Fruit fly (Drosophila melanogaster) whole organism, embryonic: ENCODE measurements around the gene hiro.

ENCODE experiments used
- B-H2 ChIP-seq: fragments of 200-800 bp; sonication (Bioruptor generic); optimal IDR thresholded peaks from 2 replicates; lab custom pipeline; 2018; ENCODE audit warnings: missing biosample characterization, mild to moderate bottlenecking, missing genetic modification characterization
- BEAF-32 ChIP-seq: fragments of 200-800 bp; sonication (Bioruptor generic); optimal IDR thresholded peaks from 3 replicates; lab custom pipeline; 2017; ENCODE audit warnings: missing biosample characterization, missing genetic modification characterization, mild to moderate bottlenecking, moderate library complexity, missing genetic modification reagents
- Bgb ChIP-seq: fragments of 200-800 bp; sonication (Bioruptor generic); IDR thresholded peaks from 2 replicates; pipeline ENCODE4 v1.3.6; 2022; ENCODE audit warnings: missing biosample characterization, missing genetic modification characterization; ENCODE audit not compliant: partially characterized antibody
- Bteb2 ChIP-seq: fragments of 200-800 bp; sonication (Bioruptor generic); optimal IDR thresholded peaks from 2 replicates; lab custom pipeline; 2016; ENCODE audit warnings: missing biosample characterization, missing genetic modification characterization
- CG11560 ChIP-seq: fragments of 200-800 bp; sonication (Bioruptor generic); IDR thresholded peaks from 3 replicates; pipeline ENCODE4 v1.3.6; 2022; ENCODE audit warnings: missing biosample characterization, missing genetic modification characterization
- CG14710 ChIP-seq: fragments of 200-800 bp; sonication (Bioruptor generic); optimal IDR thresholded peaks from 3 replicates; lab custom pipeline; 2019; ENCODE audit warnings: missing biosample characterization, mild to moderate bottlenecking, missing genetic modification characterization, moderate library complexity
- CG14860 ChIP-seq: fragments of 200-800 bp; sonication (Bioruptor generic); IDR thresholded peaks from 3 replicates; pipeline ENCODE4 v1.3.6; 2022; ENCODE audit warnings: missing biosample characterization, missing genetic modification characterization; ENCODE audit not compliant: partially characterized antibody
- CG15269 ChIP-seq: fragments of 200-800 bp; sonication (Bioruptor generic); optimal IDR thresholded peaks from 2 replicates; lab custom pipeline; 2018; ENCODE audit warnings: missing biosample characterization, mild to moderate bottlenecking, missing genetic modification characterization, moderate library complexity
- CG17385 ChIP-seq: fragments of 200-800 bp; sonication (Bioruptor generic); optimal IDR thresholded peaks from 3 replicates; lab custom pipeline; 2018; ENCODE audit warnings: missing biosample characterization, mild to moderate bottlenecking, missing genetic modification characterization
- CG18619 ChIP-seq: fragments of 200-800 bp; sonication (Bioruptor generic); optimal IDR thresholded peaks from 3 replicates; lab custom pipeline; 2017; ENCODE audit warnings: missing biosample characterization, mild to moderate bottlenecking, missing genetic modification characterization
- CG32772 ChIP-seq: fragments of 200-800 bp; sonication (Bioruptor generic); IDR thresholded peaks from 2 replicates; pipeline ENCODE4 v1.3.6; 2022; ENCODE audit warnings: missing biosample characterization, missing genetic modification characterization
- CG4282 ChIP-seq: fragments of 200-800 bp; sonication (Bioruptor generic); optimal IDR thresholded peaks from 2 replicates; lab custom pipeline; 2016; ENCODE audit warnings: missing biosample characterization, missing genetic modification characterization
- CG8478 ChIP-seq: fragments of >200 bp; optimal IDR thresholded peaks from 2 replicates; lab custom pipeline; 2018
- D19A ChIP-seq: fragments of 200-800 bp; optimal IDR thresholded peaks from 3 replicates; lab custom pipeline; 2019; ENCODE audit warnings: missing biosample characterization, mild to moderate bottlenecking, missing genetic modification characterization, moderate library complexity
- D19B ChIP-seq: fragments of 200-800 bp; sonication (Bioruptor generic); optimal IDR thresholded peaks from 2 replicates; lab custom pipeline; 2017; ENCODE audit warnings: missing biosample characterization, mild to moderate bottlenecking, missing genetic modification characterization
- Dll ChIP-seq: fragments of 200-800 bp; sonication (Bioruptor generic); IDR thresholded peaks from 4 replicates; pipeline ENCODE4 v1.3.6; 2022; ENCODE audit warnings: missing biosample characterization, missing genetic modification characterization; ENCODE audit not compliant: partially characterized antibody
- H2.0 ChIP-seq: fragments of 200-800 bp; sonication (Bioruptor generic); IDR thresholded peaks from 2 replicates; pipeline ENCODE4 v1.3.6; 2022; ENCODE audit warnings: missing biosample characterization, missing genetic modification characterization
- HmgZ ChIP-seq: fragments of 200-800 bp; sonication (Bioruptor generic); optimal IDR thresholded peaks from 2 replicates; lab custom pipeline; 2018; ENCODE audit warnings: missing biosample characterization, mild to moderate bottlenecking, missing genetic modification characterization
- MTF-1 ChIP-seq: fragments of 200-800 bp; sonication (Bioruptor generic); optimal IDR thresholded peaks from 2 replicates; lab custom pipeline; 2018; ENCODE audit warnings: missing biosample characterization, mild to moderate bottlenecking, missing genetic modification characterization, borderline replicate concordance
- Med ChIP-seq: fragments of 200-800 bp; sonication (Bioruptor generic); peaks from one replicate; lab custom pipeline; 2016; ENCODE audit warnings: missing biosample characterization, missing genetic modification characterization, mild to moderate bottlenecking, inconsistent platforms, moderate library complexity
- Nf-YA ChIP-seq: fragments of 200-800 bp; sonication (Bioruptor generic); IDR thresholded peaks from 2 replicates; pipeline ENCODE4 v1.3.6; 2022; ENCODE audit warnings: missing biosample characterization, missing genetic modification characterization
- Sry-β ChIP-seq: fragments of 200-800 bp; sonication (Bioruptor generic); optimal IDR thresholded peaks from 2 replicates; lab custom pipeline; 2018; ENCODE audit warnings: missing biosample characterization, mild to moderate bottlenecking, missing genetic modification characterization, moderate library complexity
- Sry-δ ChIP-seq: fragments of 200-800 bp; sonication (Bioruptor generic); optimal IDR thresholded peaks from 2 replicates; lab custom pipeline; 2016; ENCODE audit warnings: missing biosample characterization, missing genetic modification characterization
- YL-1 ChIP-seq: fragments of 200-800 bp; sonication (Bioruptor generic); optimal IDR thresholded peaks from 3 replicates; lab custom pipeline; 2017; ENCODE audit warnings: missing biosample characterization, mild to moderate bottlenecking, missing genetic modification characterization
- amos ChIP-seq: fragments of 200-800 bp; sonication (Bioruptor generic); IDR thresholded peaks from 2 replicates; pipeline ENCODE4 v1.3.6; 2022; ENCODE audit warnings: missing biosample characterization, missing genetic modification characterization; ENCODE audit not compliant: partially characterized antibody
- aop ChIP-seq: fragments of 200-800 bp; sonication (Bioruptor generic); IDR thresholded peaks from 2 replicates; pipeline ENCODE4 v1.3.6; 2022; ENCODE audit warnings: missing biosample characterization, missing genetic modification characterization
- bbx ChIP-seq: fragments of 200-800 bp; sonication (Bioruptor generic); IDR thresholded peaks from 2 replicates; pipeline ENCODE4 v1.3.6; 2022; ENCODE audit warnings: missing biosample characterization, missing genetic modification characterization; ENCODE audit not compliant: partially characterized antibody
- chinmo ChIP-seq: fragments of 200-800 bp; sonication (Bioruptor generic); IDR thresholded peaks from 4 replicates; pipeline ENCODE4 v1.3.6; 2022; ENCODE audit warnings: missing biosample characterization, missing genetic modification characterization; ENCODE audit not compliant: partially characterized antibody
- crc ChIP-seq: fragments of 200-800 bp; sonication (Bioruptor generic); optimal IDR thresholded peaks from 2 replicates; lab custom pipeline; 2016; ENCODE audit warnings: missing biosample characterization, missing genetic modification characterization
- dati ChIP-seq: fragments of 200-800 bp; sonication (Bioruptor generic); IDR thresholded peaks from 2 replicates; pipeline ENCODE4 v1.3.6; 2022; ENCODE audit warnings: missing biosample characterization, missing genetic modification characterization
- emc ChIP-seq: fragments of 200-800 bp; sonication (Bioruptor generic); optimal IDR thresholded peaks from 2 replicates; lab custom pipeline; 2016; ENCODE audit warnings: missing biosample characterization, missing genetic modification characterization
- exex ChIP-seq: fragments of 200-800 bp; sonication (Bioruptor generic); optimal IDR thresholded peaks from 4 replicates; lab custom pipeline; 2018; ENCODE audit warnings: missing biosample characterization, mild to moderate bottlenecking, missing genetic modification characterization, moderate library complexity
- ind ChIP-seq: fragments of 200-800 bp; sonication (Bioruptor generic); optimal IDR thresholded peaks from 3 replicates; lab custom pipeline; 2016; ENCODE audit warnings: missing biosample characterization, missing genetic modification characterization
- lab ChIP-seq: fragments of 200-800 bp; sonication (Bioruptor generic); optimal IDR thresholded peaks from 3 replicates; lab custom pipeline; 2017; ENCODE audit warnings: missing biosample characterization, missing genetic modification characterization, mild to moderate bottlenecking, moderate library complexity, missing genetic modification reagents
- lilli ChIP-seq: fragments of 200-800 bp; sonication (Bioruptor generic); optimal IDR thresholded peaks from 3 replicates; lab custom pipeline; 2016; ENCODE audit warnings: missing biosample characterization, missing genetic modification characterization
- lola ChIP-seq, 3 experiments: fragments of >200 bp in 2 of 3; fragments of 200-800 bp in 1 of 3; sonication (Bioruptor generic) in 1 of 3; optimal IDR thresholded peaks; 2 replicates each; lab custom pipeline; 2017 to 2019; ENCODE audit warnings: missing biosample characterization in 3 of 3, missing genetic modification characterization in 3 of 3, mild to moderate bottlenecking in 1 of 3, moderate library complexity in 1 of 3
- mirr ChIP-seq: fragments of 200-800 bp; sonication (Bioruptor generic); optimal IDR thresholded peaks from 3 replicates; lab custom pipeline; 2018; ENCODE audit warnings: missing biosample characterization, mild to moderate bottlenecking, missing genetic modification characterization
- mld ChIP-seq: fragments of 200-800 bp; sonication (Bioruptor generic); IDR thresholded peaks from 3 replicates; pipeline ENCODE4 v1.3.6; 2022; ENCODE audit warnings: missing biosample characterization, missing genetic modification characterization; ENCODE audit not compliant: partially characterized antibody
- nerfin-2 ChIP-seq: fragments of 200-800 bp; sonication (Bioruptor generic); IDR thresholded peaks from 2 replicates; pipeline ENCODE4 v1.3.6; 2022; ENCODE audit warnings: missing biosample characterization, missing genetic modification characterization; ENCODE audit not compliant: partially characterized antibody
- pan ChIP-seq, 4 experiments: fragments of >200 bp in 3 of 4; fragments of 200-800 bp in 1 of 4; sonication (Bioruptor generic) in 1 of 4; optimal IDR thresholded peaks in 3 of 4; IDR thresholded peaks in 1 of 4; 2 replicates each; pipeline versions ENCODE4 v1.3.6 to Lab custom; 2017 to 2022; ENCODE audit warnings: missing biosample characterization in 2 of 4, missing genetic modification characterization in 2 of 4, mixed read lengths in 1 of 4
- ro ChIP-seq: fragments of 200-800 bp; sonication (Bioruptor generic); IDR thresholded peaks from 2 replicates; pipeline ENCODE4 v1.3.6; 2022; ENCODE audit warnings: missing biosample characterization, missing genetic modification characterization
- so ChIP-seq: fragments of 200-800 bp; sonication (Bioruptor generic); IDR thresholded peaks from 3 replicates; pipeline ENCODE4 v1.3.6; 2022; ENCODE audit warnings: missing biosample characterization, missing genetic modification characterization
- stwl ChIP-seq: fragments of 200-800 bp; sonication (Bioruptor generic); optimal IDR thresholded peaks from 3 replicates; lab custom pipeline; 2018; ENCODE audit warnings: missing biosample characterization, mild to moderate bottlenecking, missing genetic modification characterization, moderate library complexity
- sug ChIP-seq: fragments of 200-800 bp; optimal IDR thresholded peaks from 2 replicates; lab custom pipeline; 2019; ENCODE audit warnings: missing biosample characterization, mild to moderate bottlenecking, missing genetic modification characterization, moderate library complexity
- tna ChIP-seq: fragments of 200-800 bp; sonication (Bioruptor generic); IDR thresholded peaks from 2 replicates; pipeline ENCODE4 v1.3.6; 2022; ENCODE audit warnings: missing biosample characterization, missing genetic modification characterization; ENCODE audit not compliant: partially characterized antibody
- trem ChIP-seq: fragments of 200-800 bp; optimal IDR thresholded peaks from 3 replicates; lab custom pipeline; 2019; ENCODE audit warnings: missing biosample characterization, mild to moderate bottlenecking, missing genetic modification characterization, moderate library complexity
- unc-4 ChIP-seq: fragments of 200-800 bp; sonication (Bioruptor generic); IDR thresholded peaks from 2 replicates; pipeline ENCODE4 v1.3.6; 2022; ENCODE audit warnings: missing biosample characterization, missing genetic modification characterization; ENCODE audit not compliant: partially characterized antibody
- vnd ChIP-seq: fragments of 200-800 bp; sonication (Bioruptor generic); IDR thresholded peaks from 3 replicates; pipeline ENCODE4 v1.3.6; 2022; ENCODE audit warnings: missing biosample characterization, missing genetic modification characterization; ENCODE audit not compliant: partially characterized antibody
- yki ChIP-seq: fragments of >200 bp; optimal IDR thresholded peaks from 3 replicates; lab custom pipeline; 2018
- zen2 ChIP-seq: fragments of 200-800 bp; sonication (Bioruptor generic); IDR thresholded peaks from 3 replicates; pipeline ENCODE4 v1.3.6; 2022; ENCODE audit warnings: missing biosample characterization, missing genetic modification characterization; ENCODE audit not compliant: partially characterized antibody

hiro gene

DNA sequence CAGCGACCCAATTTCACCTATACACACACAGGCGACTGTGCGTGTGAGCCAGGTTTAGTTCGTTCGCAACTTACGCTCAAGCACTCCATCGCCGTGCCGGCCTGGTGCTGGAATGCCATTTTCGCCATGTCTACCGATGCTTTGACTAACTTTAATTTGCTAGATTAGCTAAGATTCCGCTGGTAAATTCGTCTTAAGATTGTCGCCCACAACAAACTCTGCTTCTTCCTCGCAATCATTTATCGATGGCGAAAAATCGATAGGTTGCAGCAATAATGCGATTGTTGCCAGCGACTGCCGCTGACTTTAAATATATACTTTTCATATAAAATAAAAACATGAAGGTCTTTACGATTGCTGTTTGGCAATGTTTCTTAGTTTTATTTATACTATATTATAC is 35.1 kb downstream of the hiro start, which contains the start of gene CG3402 (continued):
- no peak for TF ChIP-seq CG15269
- TF ChIP-seq D19A (tag; lab: Kevin White, UChicago), result no peak
- no peak for TF ChIP-seq so
- TF ChIP-seq CG8478, result no peak
- TF ChIP-seq Sry-δ, result peak; percentile 45
- TF ChIP-seq emc (GFP tag; lab: Kevin White, UChicago), result no peak
- TF ChIP-seq chinmo, result peak; percentile 77; the same call in 2 of the 4 replicates
- TF ChIP-seq bbx (GFP tag; lab: Robert Waterston, UW), result peak; percentile 66; the same call in 1 of the 2 replicates
- TF ChIP-seq Bteb2 (GFP tag; lab: Kevin White, UChicago), result no peak
- TF ChIP-seq CG32772 (GFP tag; lab: Robert Waterston, UW), result no peak
- no peak for TF ChIP-seq CG11560 (tag; lab: Robert Waterston, UW)
- TF ChIP-seq Nf-YA (GFP tag; lab: Robert Waterston, UW), result no peak
- peak; percentile 81 for TF ChIP-seq Dll (GFP tag; lab: Robert Waterston, UW)
- TF ChIP-seq ind, result no peak
- TF ChIP-seq H2.0 (GFP tag; lab: Robert Waterston, UW), result no peak
- TF ChIP-seq Bgb, result peak; percentile 73
- peak; percentile 14 for TF ChIP-seq CG14710 (tag; lab: Kevin White, UChicago)
- peak; percentile 98 for TF ChIP-seq CG17385 (GFP tag; lab: Kevin White, UChicago)
- TF ChIP-seq zen2, result peak; percentile 76
- TF ChIP-seq yki (lab: Kevin White, UChicago), result no peak
- TF ChIP-seq nerfin-2 (GFP tag; lab: Robert Waterston, UW), result peak; percentile 53; the same call in 1 of the 2 replicates
- TF ChIP-seq dati (GFP tag; lab: Robert Waterston, UW), result no peak
- no peak for TF ChIP-seq MTF-1 (GFP tag; lab: Kevin White, UChicago)
- TF ChIP-seq tna (GFP tag; lab: Robert Waterston, UW), result peak; percentile 75
- no peak for TF ChIP-seq B-H2 (GFP tag; lab: Kevin White, UChicago)
- no peak for TF ChIP-seq D19B (GFP tag; lab: Kevin White, UChicago)
- no peak for TF ChIP-seq pan (optimal IDR thresholded peaks at IDR 0.05; lab: Kevin White, UChicago)
- TF ChIP-seq pan (GFP tag; optimal IDR thresholded peaks at IDR 0.05 in 1 of 2, IDR thresholded peaks at IDR 0.05 in 1 of 2), result no peak
- peak; percentile 47 for TF ChIP-seq YL-1 (GFP tag; lab: Kevin White, UChicago)
- peak; percentile 62; the same call in 2 of the 3 replicates for TF ChIP-seq CG14860
- no peak for TF ChIP-seq lilli
- peak; percentile 74 for TF ChIP-seq amos (GFP tag; lab: Robert Waterston, UW)
- no peak for TF ChIP-seq ro
- peak; percentile 38 for TF ChIP-seq trem
- peak; percentile 70 for TF ChIP-seq BEAF-32 (GFP tag; lab: Kevin White, UChicago)
- peak; percentile 61 for TF ChIP-seq stwl
- TF ChIP-seq unc-4 (GFP tag; lab: Robert Waterston, UW), result peak; percentile 73
- TF ChIP-seq Sry-β, result no peak
- TF ChIP-seq HmgZ (tag; lab: Kevin White, UChicago), result peak; percentile 26
- TF ChIP-seq vnd, result peak; percentile 65

DNA sequence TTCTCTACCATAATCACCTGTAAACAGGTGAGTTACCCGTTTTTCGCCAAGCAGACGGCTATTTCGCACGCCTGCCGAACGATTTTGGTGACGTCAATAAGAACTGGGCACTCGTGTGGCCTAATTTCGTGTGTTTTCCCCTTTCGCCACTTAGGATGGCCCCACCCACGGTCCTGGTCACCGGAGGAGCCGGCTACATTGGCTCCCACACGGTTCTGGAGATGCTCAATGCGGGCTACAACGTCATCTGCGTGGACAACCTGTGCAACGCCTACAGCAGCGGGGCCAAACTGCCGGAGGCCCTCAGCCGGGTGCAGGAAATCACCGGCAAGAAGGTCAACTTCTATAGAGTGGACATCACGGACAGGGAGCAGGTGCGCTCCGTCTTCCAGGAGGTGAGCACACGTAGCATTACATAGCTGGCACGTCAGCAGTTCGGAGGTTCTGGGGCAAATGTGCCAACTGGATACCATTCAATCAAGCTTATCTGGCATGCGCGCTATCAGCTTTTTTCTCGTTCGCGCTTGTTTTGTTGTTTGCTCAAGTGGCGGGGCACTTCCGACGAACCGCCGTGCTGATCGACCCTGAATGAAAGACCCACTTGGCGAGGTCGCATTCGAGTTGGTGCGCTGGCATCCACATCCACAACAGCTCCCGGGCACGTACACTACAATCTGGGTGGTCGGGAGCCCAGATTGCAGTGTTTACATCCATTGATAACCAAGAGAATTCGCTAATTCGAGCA is 38.6 kb downstream of the hiro start:
- TF ChIP-seq aop (GFP tag; lab: Robert Waterston, UW), result 0 out of 2 replicates have a peak, but pooled peaks have one; percentile 10
- peak; percentile 31 for TF ChIP-seq sug (tag; lab: Kevin White, UChicago)
- peak; percentile 20 for TF ChIP-seq Med (GFP tag; lab: Kevin White, UChicago)
- TF ChIP-seq CG4282 (GFP tag; lab: Kevin White, UChicago), result no peak
- TF ChIP-seq mirr, result peak; percentile 36
- no peak for TF ChIP-seq mld (GFP tag; lab: Robert Waterston, UW)
- TF ChIP-seq CG18619 (GFP tag; lab: Kevin White, UChicago), result no peak
- TF ChIP-seq exex, result no peak
- peak; percentile 51 for TF ChIP-seq lab (GFP tag; lab: Kevin White, UChicago)
- no peak for TF ChIP-seq lola (GFP tag; optimal IDR thresholded peaks at IDR 0.05; lab: Kevin White, UChicago)
- TF ChIP-seq crc (GFP tag; lab: Kevin White, UChicago), result no peak
